Worm (Caenorhabditis elegans): Measurements from ENCODE around the gene hmg-1.2.

DNA sequence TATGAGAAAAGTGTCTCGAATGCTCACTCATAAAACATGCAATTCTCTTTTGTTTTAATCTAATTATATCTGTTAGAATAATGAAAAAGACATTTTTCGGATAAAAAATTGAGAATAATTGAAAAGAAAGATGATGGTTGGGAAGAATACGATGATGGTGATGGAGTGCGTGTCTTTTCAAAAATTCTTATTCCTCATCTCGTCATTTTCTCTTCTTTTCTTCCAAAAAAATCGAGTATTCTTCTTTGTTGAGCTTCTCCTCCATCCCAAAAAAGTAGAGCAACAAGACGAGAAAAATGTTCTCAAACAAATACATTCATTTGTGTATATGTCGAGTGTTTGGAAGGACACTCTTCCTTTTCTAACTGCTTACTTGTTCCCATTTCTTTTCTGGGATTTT is 17.4 kb downstream of the hmg-1.2 start:
- TF ChIP-seq ceh-82 (tag; optimal IDR thresholded peaks at IDR 0.05): no peak
- peak in 1 of 2 experiments; percentile 91 for TF ChIP-seq unc-62 (GFP tag; optimal IDR thresholded peaks at IDR 0.05 in 1 of 2)
- no peak for TF ChIP-seq unc-62 (tag; optimal IDR thresholded peaks at IDR 0.05)
- no peak for TF ChIP-seq ama-1 (optimal IDR thresholded peaks at IDR 0.05)
- TF ChIP-seq nhr-11 (tag; optimal IDR thresholded peaks at IDR 0.05): no peak
- TF ChIP-seq lin-13 (GFP tag; optimal IDR thresholded peaks at IDR 0.05): no peak
- TF ChIP-seq ceh-28 (tag; optimal IDR thresholded peaks at IDR 0.05): no peak
- TF ChIP-seq lir-3 (tag; optimal IDR thresholded peaks at IDR 0.05): no peak
- no peak for TF ChIP-seq nhr-48 (tag; optimal IDR thresholded peaks at IDR 0.05)
- no peak for TF ChIP-seq F10B5.3 (tag; optimal IDR thresholded peaks at IDR 0.05)

All from whole organism, L4 larva.